Worm (Caenorhabditis elegans): Measurements from ENCODE around the gene Y73C8B.9.

Y73C8B.9 gene

DNA sequence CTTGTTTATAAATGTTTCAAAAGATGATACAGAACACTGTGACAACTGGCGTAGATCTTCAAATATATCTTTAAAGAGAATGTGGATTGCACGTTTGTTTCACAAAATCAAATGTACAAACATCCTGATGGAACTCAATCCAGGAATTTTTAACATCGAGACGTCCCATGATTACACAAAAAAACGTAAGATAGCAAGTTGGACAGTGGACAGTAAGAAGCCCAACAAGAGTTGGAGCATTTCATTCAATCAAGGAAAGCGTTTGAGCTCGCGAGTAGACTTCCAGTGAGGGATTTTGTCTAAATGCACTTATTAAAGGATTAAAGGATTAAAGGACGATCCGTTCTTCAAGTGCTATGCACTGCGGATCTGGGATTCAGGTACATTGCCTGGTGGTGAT is 34.1 kb upstream of the Y73C8B.9 start, which contains the start of gene C36C5.12:
Gene C36C5.12 (minus strand): TSS at position 101 of the 400 bp plus-strand sequence.
- TF ChIP-seq sma-3 (GFP tag; optimal IDR thresholded peaks at IDR 0.05) (no peak), elt-1 (tag; optimal IDR thresholded peaks at IDR 0.05) (no peak), gmeb-1 (tag; optimal IDR thresholded peaks at IDR 0.05) (no peak), nhr-21 (tag; optimal IDR thresholded peaks at IDR 0.05) (no peak), nhr-129 (tag; optimal IDR thresholded peaks at IDR 0.05) (no peak), dmd-4 (tag; optimal IDR thresholded peaks at IDR 0.05) (no peak), zag-1 (tag; optimal IDR thresholded peaks at IDR 0.05) (no peak), lin-11 (tag; optimal IDR thresholded peaks at IDR 0.05) (no peak), ztf-11 (tag; optimal IDR thresholded peaks at IDR 0.05) (no peak), nhr-6 (tag; optimal IDR thresholded peaks at IDR 0.05) (no peak), snpc-4 (tag; optimal IDR thresholded peaks at IDR 0.05) (no peak), ama-1 (optimal IDR thresholded peaks at IDR 0.05) (no peak), peb-1 (tag; optimal IDR thresholded peaks at IDR 0.05) (no peak), sma-9 (GFP tag; optimal IDR thresholded peaks at IDR 0.05) (no peak), sma-9 (tag; optimal IDR thresholded peaks at IDR 0.05) (no peak), nhr-77 (tag; optimal IDR thresholded peaks at IDR 0.05) (no peak), lsy-2 (tag; optimal IDR thresholded peaks at IDR 0.05) (no peak), F13H6.1 (tag; optimal IDR thresholded peaks at IDR 0.05) (no peak), Y55F3AM.14 (GFP tag; optimal IDR thresholded peaks at IDR 0.05) (no peak)

DNA sequence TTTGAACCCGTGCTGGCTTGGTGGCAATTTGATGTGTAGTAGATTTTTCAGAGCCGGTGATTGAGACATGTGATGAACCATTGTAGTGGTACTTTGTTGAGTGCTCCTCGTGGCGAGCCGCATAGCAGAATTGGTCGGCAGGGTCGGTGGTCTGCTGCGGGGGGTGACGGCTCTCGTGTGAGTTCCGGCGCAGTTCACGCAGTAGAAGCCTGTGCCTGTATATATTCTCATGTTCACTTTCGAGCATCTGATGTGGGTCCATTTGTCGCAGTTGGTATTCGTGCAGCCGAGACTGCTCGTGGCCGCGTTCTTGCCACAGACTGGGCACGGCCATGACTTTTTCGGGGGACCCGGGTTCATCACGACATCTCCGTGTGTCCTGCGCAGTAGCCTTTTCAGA is 31.1 kb upstream of the Y73C8B.9 start:
- TF ChIP-seq nhr-23 (tag; optimal IDR thresholded peaks at IDR 0.05) (no peak), ceh-82 (tag; optimal IDR thresholded peaks at IDR 0.05) (no peak), sma-3 (GFP tag; optimal IDR thresholded peaks at IDR 0.05) (no peak), nhr-129 (tag; optimal IDR thresholded peaks at IDR 0.05) (no peak), nhr-25 (tag; optimal IDR thresholded peaks at IDR 0.05) (no peak), egl-27 (tag; optimal IDR thresholded peaks at IDR 0.05) (no peak), peb-1 (tag; optimal IDR thresholded peaks at IDR 0.05) (no peak), Y55F3AM.14 (GFP tag; optimal IDR thresholded peaks at IDR 0.05) (no peak), nhr-10 (tag; optimal IDR thresholded peaks at IDR 0.05) (no peak), mbf-1 (tag; optimal IDR thresholded peaks at IDR 0.05) (no peak)

DNA sequence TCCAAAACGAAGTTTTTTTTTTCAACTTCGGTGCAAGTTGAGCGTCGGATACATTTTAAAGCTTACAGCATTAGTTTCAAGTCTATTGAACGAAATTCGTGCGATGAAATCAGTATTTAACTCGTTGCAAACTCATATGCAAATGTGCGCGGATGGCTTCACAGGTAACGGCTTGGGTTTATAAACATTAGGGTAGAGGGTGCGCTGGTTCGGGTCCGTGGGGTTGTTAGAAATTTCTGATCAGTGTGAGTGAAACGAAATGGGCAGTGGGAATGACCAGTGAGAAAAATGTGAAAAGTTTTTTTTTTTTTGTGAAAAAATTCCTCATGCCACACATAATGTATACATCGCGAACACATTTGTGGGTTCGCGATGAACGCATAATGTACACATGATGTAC is 30.2 kb upstream of the Y73C8B.9 start:
- TF ChIP-seq mdl-1 (tag; optimal IDR thresholded peaks at IDR 0.05) (no peak), dmd-4 (tag; optimal IDR thresholded peaks at IDR 0.05) (no peak)

DNA sequence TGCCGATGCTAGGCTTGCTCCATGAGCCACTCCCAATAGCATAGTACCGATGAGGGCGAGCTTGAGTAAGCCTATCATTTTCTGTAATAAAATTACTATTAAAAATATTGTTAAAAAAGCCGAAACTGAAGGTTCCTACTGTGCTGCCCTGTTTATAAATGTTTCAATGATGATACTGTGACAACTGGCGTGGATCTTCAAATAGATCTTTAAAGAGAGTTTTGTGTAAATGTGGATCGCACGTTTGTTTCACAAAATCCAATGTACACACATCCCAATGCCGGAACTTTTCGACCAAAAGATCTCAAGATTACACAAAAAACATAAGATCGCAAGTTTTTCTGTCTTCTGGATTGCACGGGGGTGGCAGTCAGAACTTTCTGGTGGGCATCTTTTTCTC is 27.9 kb upstream of the Y73C8B.9 start, which contains the start of gene C36C5.14:
Gene C36C5.14 (minus strand): TSS at position 101 of the 400 bp plus-strand sequence.
- no peak for TF ChIP-seq lin-11 (tag; optimal IDR thresholded peaks at IDR 0.05)
- TF ChIP-seq ceh-16 (tag; optimal IDR thresholded peaks at IDR 0.05), result no peak
- TF ChIP-seq nhr-77 (tag; optimal IDR thresholded peaks at IDR 0.05), result no peak
- TF ChIP-seq nhr-23 (tag; optimal IDR thresholded peaks at IDR 0.05), result no peak
- no peak for TF ChIP-seq mab-5 (tag; optimal IDR thresholded peaks at IDR 0.05)
- TF ChIP-seq lin-39 (tag; optimal IDR thresholded peaks at IDR 0.05), result no peak
- no peak for TF ChIP-seq elt-3 (tag; optimal IDR thresholded peaks at IDR 0.05)
- TF ChIP-seq zag-1 (tag; optimal IDR thresholded peaks at IDR 0.05), result no peak
- no peak for TF ChIP-seq elt-1 (tag; optimal IDR thresholded peaks at IDR 0.05)
- no peak for TF ChIP-seq fos-1 (tag; optimal IDR thresholded peaks at IDR 0.05)
- no peak for TF ChIP-seq Y55F3AM.14 (GFP tag; optimal IDR thresholded peaks at IDR 0.05)
- no peak for TF ChIP-seq aly-2 (tag; optimal IDR thresholded peaks at IDR 0.05)
- no peak for TF ChIP-seq sma-9 (GFP tag; optimal IDR thresholded peaks at IDR 0.05)
- no peak for TF ChIP-seq sma-9 (tag; optimal IDR thresholded peaks at IDR 0.05)
- TF ChIP-seq nhr-12 (tag; optimal IDR thresholded peaks at IDR 0.05), result no peak
- TF ChIP-seq F13H6.1 (tag; optimal IDR thresholded peaks at IDR 0.05), result no peak

DNA sequence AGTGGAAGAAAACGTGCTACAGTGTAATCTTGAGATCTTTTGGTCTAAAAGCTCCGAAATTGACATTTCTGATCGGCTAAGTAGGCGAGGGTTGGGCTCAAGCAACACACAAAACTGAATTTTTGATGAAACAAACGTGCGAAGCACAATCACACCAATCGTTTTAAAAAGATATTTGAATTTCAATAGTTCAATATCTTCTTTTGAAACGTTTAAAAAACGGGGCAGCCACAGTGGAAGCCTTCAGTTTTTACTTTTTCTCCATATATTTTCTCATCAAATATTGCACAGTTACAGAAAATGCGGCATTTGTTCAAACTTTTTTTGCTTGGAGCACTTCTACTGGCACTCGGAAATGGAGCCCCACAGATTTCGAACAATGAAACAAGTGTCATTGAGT is 27.1 kb upstream of the Y73C8B.9 start, which contains the start of gene C36C5.4:
Gene C36C5.4 (plus strand): TSS at position 301 of the 400 bp plus-strand sequence.
- no peak for TF ChIP-seq ztf-4 (tag; optimal IDR thresholded peaks at IDR 0.05)
- no peak for TF ChIP-seq elt-3 (tag; optimal IDR thresholded peaks at IDR 0.05)

DNA sequence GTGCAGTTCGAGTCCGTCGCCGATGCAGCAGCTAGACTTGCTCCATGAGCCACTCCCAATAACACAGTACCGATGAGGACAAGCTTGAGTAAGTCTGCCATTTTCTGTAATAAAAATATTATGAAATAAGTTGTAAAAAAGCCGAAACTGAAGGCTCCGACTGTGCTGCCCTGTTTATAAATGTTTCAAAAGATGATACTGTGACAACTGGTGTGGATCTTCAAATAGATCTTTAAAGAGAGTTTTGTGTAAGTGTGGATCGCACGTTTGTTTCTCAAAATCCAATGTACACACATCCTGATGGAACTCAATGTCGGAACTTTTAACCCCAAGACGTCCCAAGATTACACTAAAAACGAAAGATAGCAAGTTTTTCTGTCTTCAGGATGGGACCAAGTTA is 24.7 kb upstream of the Y73C8B.9 start, which contains the start of gene C36C5.15:
Gene C36C5.15 (minus strand): TSS at position 101 of the 400 bp plus-strand sequence.
- TF ChIP-seq nhr-77 (tag; optimal IDR thresholded peaks at IDR 0.05) (no peak), dmd-4 (tag; optimal IDR thresholded peaks at IDR 0.05) (no peak), gmeb-1 (tag; optimal IDR thresholded peaks at IDR 0.05) (no peak), R02D3.7 (tag; optimal IDR thresholded peaks at IDR 0.05) (no peak), mab-5 (tag; optimal IDR thresholded peaks at IDR 0.05) (no peak), ZK546.5 (tag; optimal IDR thresholded peaks at IDR 0.05) (no peak), unc-55 (GFP tag; optimal IDR thresholded peaks at IDR 0.05) (no peak), alr-1 (tag; optimal IDR thresholded peaks at IDR 0.05) (no peak), nhr-11 (tag; optimal IDR thresholded peaks at IDR 0.05) (no peak), ceh-16 (tag; optimal IDR thresholded peaks at IDR 0.05) (no peak), blmp-1 (tag; optimal IDR thresholded peaks at IDR 0.05; ENCODE audit: insufficient read depth) (no peak)
